Fruit fly (Drosophila melanogaster) S2 (cell line): ENCODE measurements around the gene Ugt301D1.

Experiments
- CG8478 ChIP-seq: fragments of >200 bp; optimal IDR thresholded peaks from 2 replicates; lab custom pipeline; 2018
- CTCF ChIP-seq, 2 experiments: fragments of >200 bp; optimal IDR thresholded peaks; 2 replicates each; lab custom pipeline; 2018

The Ugt301D1 gene

dm6 chr2L:18480326-18481028, 28.9 kb upstream of the Ugt301D1 start:
- no peak for TF ChIP-seq CTCF (optimal IDR thresholded peaks at IDR 0.05; lab: Kevin White, UChicago)
- TF ChIP-seq CG8478 (lab: Kevin White, UChicago) = no peak

- TF ChIP-seq CTCF (optimal IDR thresholded peaks at IDR 0.05; lab: Kevin White, UChicago) (no peak), CG8478 (lab: Kevin White, UChicago) (no peak)
Observed at dm6 chr2L:18481064-18481463, 28.3 kb upstream of the Ugt301D1 start.

dm6 chr2L:18481746-18482145, 27.6 kb upstream of the Ugt301D1 start:
- TF ChIP-seq CTCF (optimal IDR thresholded peaks at IDR 0.05; lab: Kevin White, UChicago) (no peak), CG8478 (lab: Kevin White, UChicago) (no peak)

dm6 chr2L:18482170-18482569, 27.2 kb upstream of the Ugt301D1 start:
- TF ChIP-seq CG8478 (lab: Kevin White, UChicago) = no peak
- no peak for TF ChIP-seq CTCF (optimal IDR thresholded peaks at IDR 0.05; lab: Kevin White, UChicago)

dm6 chr2L:18482989-18483388, 26.4 kb upstream of the Ugt301D1 start:
- no peak for TF ChIP-seq CTCF (optimal IDR thresholded peaks at IDR 0.05; lab: Kevin White, UChicago)
- TF ChIP-seq CG8478 (lab: Kevin White, UChicago) = no peak

dm6 chr2L:18484040-18484381, 25.3 kb upstream of the Ugt301D1 start:
- TF ChIP-seq CTCF (optimal IDR thresholded peaks at IDR 0.05; lab: Kevin White, UChicago) (no peak), CG8478 (lab: Kevin White, UChicago) (no peak)

dm6 chr2L:18484382-18485050, 24.8 kb upstream of the Ugt301D1 start, which contains the start of gene CG10283:
Gene CG10283, minus strand, starts transcription at chr2L:18484513.
- no peak for TF ChIP-seq CG8478 (lab: Kevin White, UChicago)
- peak in 1 of 2 experiments; percentile 7 for TF ChIP-seq CTCF (optimal IDR thresholded peaks at IDR 0.05; lab: Kevin White, UChicago)

- TF ChIP-seq CG8478 (lab: Kevin White, UChicago) (no peak), CTCF (optimal IDR thresholded peaks at IDR 0.05; lab: Kevin White, UChicago) (no peak)
Observed at dm6 chr2L:18485211-18485610, 24.1 kb upstream of the Ugt301D1 start, which contains the start of gene grnd. Gene grnd, plus strand, starts transcription at chr2L:18485417.

dm6 chr2L:18486828-18487227, 22.5 kb upstream of the Ugt301D1 start:
- no peak for TF ChIP-seq CTCF (optimal IDR thresholded peaks at IDR 0.05; lab: Kevin White, UChicago)

- no peak for TF ChIP-seq CTCF (optimal IDR thresholded peaks at IDR 0.05; lab: Kevin White, UChicago)
- TF ChIP-seq CG8478 (lab: Kevin White, UChicago) = no peak
Observed at dm6 chr2L:18493122-18493521, 16.2 kb upstream of the Ugt301D1 start.

- TF ChIP-seq CG8478 (lab: Kevin White, UChicago) (no peak), CTCF (optimal IDR thresholded peaks at IDR 0.05; lab: Kevin White, UChicago) (no peak)
Observed at dm6 chr2L:18496834-18497233, 12.5 kb upstream of the Ugt301D1 start.

dm6 chr2L:18499900-18500299, 9.5 kb upstream of the Ugt301D1 start:
- no peak for TF ChIP-seq CG8478 (lab: Kevin White, UChicago)
- no peak for TF ChIP-seq CTCF (optimal IDR thresholded peaks at IDR 0.05; lab: Kevin White, UChicago)

- TF ChIP-seq CG8478 (lab: Kevin White, UChicago) (no peak), CTCF (optimal IDR thresholded peaks at IDR 0.05; lab: Kevin White, UChicago) (no peak)
Observed at dm6 chr2L:18503760-18504159, 5.6 kb upstream of the Ugt301D1 start, which contains the start of gene kon. Gene kon, minus strand, starts transcription at chr2L:18503978.

- TF ChIP-seq CG8478 (lab: Kevin White, UChicago) (no peak), CTCF (optimal IDR thresholded peaks at IDR 0.05; lab: Kevin White, UChicago) (no peak)
Observed at dm6 chr2L:18504881-18505280, 4.5 kb upstream of the Ugt301D1 start.

- no peak for TF ChIP-seq CTCF (optimal IDR thresholded peaks at IDR 0.05; lab: Kevin White, UChicago)
- TF ChIP-seq CG8478 (lab: Kevin White, UChicago) = no peak
Observed at dm6 chr2L:18505475-18505874, 3.9 kb upstream of the Ugt301D1 start.
